Fruit fly (Drosophila melanogaster): ENCODE measurements around the gene Rcd-1.

Rcd-1 gene

DNA sequence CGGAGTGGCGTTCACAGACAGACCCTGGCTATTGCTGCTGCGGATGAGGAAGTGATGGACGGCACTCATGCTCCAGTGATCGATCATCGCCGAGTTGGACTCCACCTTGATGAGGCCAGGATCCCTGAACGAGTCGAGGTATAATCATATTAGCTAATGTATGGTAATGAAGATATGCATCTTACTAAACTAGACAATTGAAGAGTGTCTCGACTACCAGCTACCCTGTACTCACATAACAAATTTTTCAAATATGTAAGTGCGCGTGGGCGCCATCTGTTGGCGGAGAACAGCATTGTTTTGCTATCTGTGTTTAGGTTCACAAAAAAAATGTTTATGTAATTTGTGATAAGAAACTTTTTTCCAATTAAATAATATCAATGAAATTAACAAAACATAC is 40.6 kb downstream of the Rcd-1 start:
- TF ChIP-seq Mio (GFP tag; optimal IDR thresholded peaks at IDR 0.05), result no peak
- no peak for TF ChIP-seq ey (GFP tag; optimal IDR thresholded peaks at IDR 0.05)
- no peak for TF ChIP-seq sv (GFP tag; optimal IDR thresholded peaks at IDR 0.05)
- TF ChIP-seq psq (GFP tag; optimal IDR thresholded peaks at IDR 0.05), result no peak

dm6 chrX:19683040-19683875 is 44.7 kb downstream of the Rcd-1 start, which contains the start of the genes dome and Ubqn:
dome (minus strand) TSS chrX:19683518.
Ubqn (plus strand) TSS chrX:19683808.
- peak; percentile 23 for TF ChIP-seq CG9705 (GFP tag; optimal IDR thresholded peaks at IDR 0.05)
- peak; percentile 27 for TF ChIP-seq Sp1 (GFP tag; optimal IDR thresholded peaks at IDR 0.05)
- no peak for TF ChIP-seq ey (GFP tag; optimal IDR thresholded peaks at IDR 0.05)
- TF ChIP-seq fru (GFP tag; optimal IDR thresholded peaks at IDR 0.05), result peak; percentile 30
- no peak for TF ChIP-seq usp (GFP tag; optimal IDR thresholded peaks at IDR 0.05)
- no peak for TF ChIP-seq jim (GFP tag; optimal IDR thresholded peaks at IDR 0.05)
- TF ChIP-seq Hr83 (GFP tag; optimal IDR thresholded peaks at IDR 0.05; ENCODE audit: poor library complexity, severe bottlenecking), result no peak
- TF ChIP-seq Dfd (GFP tag; optimal IDR thresholded peaks at IDR 0.05), result no peak
- TF ChIP-seq Mio (GFP tag; optimal IDR thresholded peaks at IDR 0.05), result no peak
- peak in 1 of 2 experiments; percentile 2 for TF ChIP-seq foxo (GFP tag; optimal IDR thresholded peaks at IDR 0.05)
- peak; percentile 29 for TF ChIP-seq h (GFP tag; optimal IDR thresholded peaks at IDR 0.05)
- TF ChIP-seq lola (GFP tag; optimal IDR thresholded peaks at IDR 0.05), result no peak
- TF ChIP-seq dmrt93B (GFP tag; optimal IDR thresholded peaks at IDR 0.05), result no peak
- no peak for TF ChIP-seq Rel (GFP tag; optimal IDR thresholded peaks at IDR 0.05)
- peak; percentile 4 for TF ChIP-seq Rel (tag; optimal IDR thresholded peaks at IDR 0.05)
- peak; percentile 8 for TF ChIP-seq br (GFP tag; optimal IDR thresholded peaks at IDR 0.05)
- TF ChIP-seq rgr (GFP tag; optimal IDR thresholded peaks at IDR 0.05), result peak; percentile 21
- peak; percentile 86 to 97 for TF ChIP-seq dl (GFP tag; optimal IDR thresholded peaks at IDR 0.05; ENCODE audit: insufficient read depth in 1 of 2, partially characterized antibody in 2 of 2)
- TF ChIP-seq CrebA (GFP tag; optimal IDR thresholded peaks at IDR 0.05; ENCODE audit: borderline replicate concordance), result no peak
- peak; percentile 1 for TF ChIP-seq woc (GFP tag; optimal IDR thresholded peaks at IDR 0.05)
- no peak for TF ChIP-seq pan (optimal IDR thresholded peaks at IDR 0.05)
- peak; percentile 38 for TF ChIP-seq N (GFP tag; optimal IDR thresholded peaks at IDR 0.05)
- peak; percentile 96 for TF ChIP-seq Dif (GFP tag; optimal IDR thresholded peaks at IDR 0.05; ENCODE audit: partially characterized antibody)
- no peak for TF ChIP-seq Hnf4 (GFP tag; optimal IDR thresholded peaks at IDR 0.05)
- TF ChIP-seq Myc (optimal IDR thresholded peaks at IDR 0.05), result no peak
- TF ChIP-seq HLH106 (tag; optimal IDR thresholded peaks at IDR 0.05), result peak; percentile 16

DNA sequence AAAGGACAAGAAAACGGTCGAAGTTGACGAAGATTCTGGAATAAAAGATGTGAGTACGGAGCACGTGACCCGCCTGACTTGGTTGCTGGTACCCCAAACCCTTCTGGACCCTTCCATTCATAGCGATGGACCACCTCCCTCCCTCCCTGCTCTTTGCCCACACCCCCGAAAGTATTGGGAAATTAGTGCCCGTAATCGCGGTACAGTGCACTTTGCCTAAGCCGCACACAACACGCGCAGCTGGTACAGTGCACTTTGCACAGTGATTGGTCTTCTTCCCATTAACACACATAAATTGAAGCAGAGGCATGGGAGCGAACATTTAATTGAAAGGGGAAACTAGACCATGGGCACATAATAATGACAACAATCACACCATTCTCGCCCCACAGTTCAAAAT is 45.5 kb downstream of the Rcd-1 start:
- TF ChIP-seq CG9705 (GFP tag; optimal IDR thresholded peaks at IDR 0.05) (no peak), fru (GFP tag; optimal IDR thresholded peaks at IDR 0.05) (no peak), tai (GFP tag; optimal IDR thresholded peaks at IDR 0.05) (no peak), CrebA (GFP tag; optimal IDR thresholded peaks at IDR 0.05; ENCODE audit: borderline replicate concordance) (no peak), brk (GFP tag; optimal IDR thresholded peaks at IDR 0.05) (no peak), h (GFP tag; optimal IDR thresholded peaks at IDR 0.05) (no peak), N (GFP tag; optimal IDR thresholded peaks at IDR 0.05) (no peak), Dif (GFP tag; optimal IDR thresholded peaks at IDR 0.05; ENCODE audit: partially characterized antibody) (no peak), usp (GFP tag; optimal IDR thresholded peaks at IDR 0.05) (no peak), dl (GFP tag; optimal IDR thresholded peaks at IDR 0.05; ENCODE audit: insufficient read depth in 1 of 2, partially characterized antibody in 2 of 2) (no peak), Mio (GFP tag; optimal IDR thresholded peaks at IDR 0.05) (no peak), Hnf4 (GFP tag; optimal IDR thresholded peaks at IDR 0.05) (no peak), OdsH (GFP tag; optimal IDR thresholded peaks at IDR 0.05) (no peak), Myc (optimal IDR thresholded peaks at IDR 0.05) (no peak), woc (GFP tag; optimal IDR thresholded peaks at IDR 0.05) (no peak), Abd-B (GFP tag; optimal IDR thresholded peaks at IDR 0.05) (no peak), jim (GFP tag; optimal IDR thresholded peaks at IDR 0.05) (no peak), dmrt93B (GFP tag; optimal IDR thresholded peaks at IDR 0.05) (no peak), Sp1 (GFP tag; optimal IDR thresholded peaks at IDR 0.05) (no peak), GATAd (GFP tag; optimal IDR thresholded peaks at IDR 0.05) (no peak)

- TF ChIP-seq lola (GFP tag; optimal IDR thresholded peaks at IDR 0.05) (no peak), CG32264 (GFP tag; optimal IDR thresholded peaks at IDR 0.05) (no peak), Abd-B (GFP tag; optimal IDR thresholded peaks at IDR 0.05) (no peak), fru (GFP tag; optimal IDR thresholded peaks at IDR 0.05) (no peak), dl (GFP tag; optimal IDR thresholded peaks at IDR 0.05; ENCODE audit: insufficient read depth in 1 of 2, partially characterized antibody in 2 of 2) (no peak), rgr (GFP tag; optimal IDR thresholded peaks at IDR 0.05) (no peak), sage (GFP tag; optimal IDR thresholded peaks at IDR 0.05) (no peak), Vsx2 (GFP tag; optimal IDR thresholded peaks at IDR 0.05; ENCODE audit: partially characterized antibody) (no peak), foxo (GFP tag; optimal IDR thresholded peaks at IDR 0.05) (no peak), Dfd (GFP tag; optimal IDR thresholded peaks at IDR 0.05) (no peak), HLH106 (tag; optimal IDR thresholded peaks at IDR 0.05) (no peak), jim (GFP tag; optimal IDR thresholded peaks at IDR 0.05) (no peak), Hnf4 (GFP tag; optimal IDR thresholded peaks at IDR 0.05) (no peak), OdsH (GFP tag; optimal IDR thresholded peaks at IDR 0.05) (no peak), Jra (GFP tag; optimal IDR thresholded peaks at IDR 0.05) (no peak), Hr78 (GFP tag; optimal IDR thresholded peaks at IDR 0.05) (no peak), pan (optimal IDR thresholded peaks at IDR 0.05) (no peak), h (GFP tag; optimal IDR thresholded peaks at IDR 0.05) (no peak), dsf (GFP tag; optimal IDR thresholded peaks at IDR 0.05; ENCODE audit: borderline replicate concordance) (no peak)
Measured at dm6 chrX:19688848-19689247, 50.3 kb downstream of the Rcd-1 start, which contains the start of gene CG14227. CG14227 (minus strand) TSS chrX:19688948.

All from whole organism, wandering third instar larva.